Worm (Caenorhabditis elegans): ENCODE results near the gene angl-1.
A peak's percentile ranks its signal among the peaks of the same experiment; 100 is the strongest.

angl-1 gene

DNA sequence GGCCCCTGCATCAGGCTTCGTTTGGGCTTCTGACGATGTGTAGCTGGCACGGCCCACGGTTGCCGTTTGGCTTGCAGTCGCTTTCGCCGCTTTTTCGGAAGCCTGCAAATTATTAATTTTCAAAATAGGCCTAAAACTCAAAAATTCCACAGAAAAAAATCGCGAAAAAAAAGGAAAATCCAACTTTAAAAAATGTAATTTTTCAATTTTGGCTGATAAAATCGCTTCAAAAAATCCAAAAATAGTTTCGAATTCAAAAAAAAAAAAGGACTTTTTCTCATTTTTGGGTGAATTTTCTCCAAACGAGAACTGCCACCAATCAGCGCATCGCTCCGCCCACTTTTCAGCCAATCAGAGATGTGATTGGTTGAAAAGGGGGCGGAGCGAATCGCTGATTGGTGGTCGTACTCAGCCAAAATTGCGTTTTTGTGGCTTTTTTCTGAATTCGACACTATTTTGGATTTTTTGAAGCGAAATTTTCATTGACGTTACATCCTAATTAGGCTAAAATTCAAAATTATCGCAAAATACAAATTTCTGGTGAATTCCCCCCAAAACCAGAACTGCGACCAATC is 5.6 kb upstream of the angl-1 start:
- TF ChIP-seq tbx-2 (tag; optimal IDR thresholded peaks at IDR 0.05) = no peak
- TF ChIP-seq nfya-1 (tag; optimal IDR thresholded peaks at IDR 0.05; ENCODE audit: insufficient read depth) = peak; percentile 86

DNA sequence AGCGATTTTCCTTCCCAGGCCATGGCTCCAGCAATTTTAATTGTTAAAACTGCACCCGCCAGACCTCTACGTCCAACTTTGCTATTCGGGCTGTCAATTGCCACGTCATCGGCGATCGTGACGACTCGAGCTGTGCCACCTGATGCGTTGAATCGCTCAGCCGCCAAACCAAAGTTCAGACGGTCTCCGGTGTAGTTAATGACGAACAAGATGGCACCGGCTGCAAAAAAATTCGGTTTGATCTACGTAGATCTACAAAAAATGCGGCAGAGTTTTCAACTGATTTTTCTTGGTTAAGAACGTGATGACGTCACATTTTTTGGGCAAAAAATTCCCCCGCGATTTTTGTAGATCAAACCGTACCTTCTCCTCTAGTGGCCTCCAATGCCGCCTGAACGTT is 1.9 kb upstream of the angl-1 start:
- TF ChIP-seq ama-1 (optimal IDR thresholded peaks at IDR 0.05) = no peak
- no peak for TF ChIP-seq nfya-1 (tag; optimal IDR thresholded peaks at IDR 0.05; ENCODE audit: insufficient read depth)
- no peak for TF ChIP-seq eor-1 (tag; optimal IDR thresholded peaks at IDR 0.05)
- TF ChIP-seq unc-62 (GFP tag; optimal IDR thresholded peaks at IDR 0.05) = no peak
- TF ChIP-seq fkh-2 (tag; optimal IDR thresholded peaks at IDR 0.05) = no peak
- no peak for TF ChIP-seq skn-1 (tag; optimal IDR thresholded peaks at IDR 0.05)
- no peak for TF ChIP-seq nhr-237 (tag; optimal IDR thresholded peaks at IDR 0.05)
- TF ChIP-seq lin-39 (tag; optimal IDR thresholded peaks at IDR 0.05) = no peak
- TF ChIP-seq pha-4 (tag; optimal IDR thresholded peaks at IDR 0.05) = no peak
- TF ChIP-seq ceh-16 (tag; optimal IDR thresholded peaks at IDR 0.05) = no peak
- no peak for TF ChIP-seq elt-2 (tag; optimal IDR thresholded peaks at IDR 0.05)
- TF ChIP-seq nhr-23 (tag; optimal IDR thresholded peaks at IDR 0.05) = no peak
- TF ChIP-seq fkh-10 (GFP tag; optimal IDR thresholded peaks at IDR 0.05) = no peak

DNA sequence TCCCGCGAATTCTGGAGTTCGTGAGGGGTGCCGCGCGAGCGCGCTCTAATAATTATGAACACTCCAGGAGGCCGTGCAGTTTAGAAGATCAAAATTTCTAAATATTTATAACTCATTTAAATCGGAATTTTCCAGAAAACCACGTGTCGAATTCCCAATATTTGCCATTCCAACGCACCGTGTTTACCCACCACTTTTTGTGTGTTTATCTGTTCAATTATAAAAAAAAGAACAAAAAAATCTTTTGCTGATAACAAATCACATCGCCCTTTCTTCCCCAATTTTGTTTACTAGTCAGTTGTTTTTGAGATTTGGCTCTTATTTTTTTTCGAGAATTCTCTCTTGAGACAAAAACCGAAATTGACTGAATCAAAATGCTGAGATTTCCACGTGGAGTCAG is 3.3 kb downstream of the angl-1 start:
- TF ChIP-seq ZK546.5 (tag; optimal IDR thresholded peaks at IDR 0.05) = no peak
- TF ChIP-seq pha-4 (tag; optimal IDR thresholded peaks at IDR 0.05) = peak; percentile 78
- TF ChIP-seq elt-2 (tag; optimal IDR thresholded peaks at IDR 0.05) = peak; percentile 43

DNA sequence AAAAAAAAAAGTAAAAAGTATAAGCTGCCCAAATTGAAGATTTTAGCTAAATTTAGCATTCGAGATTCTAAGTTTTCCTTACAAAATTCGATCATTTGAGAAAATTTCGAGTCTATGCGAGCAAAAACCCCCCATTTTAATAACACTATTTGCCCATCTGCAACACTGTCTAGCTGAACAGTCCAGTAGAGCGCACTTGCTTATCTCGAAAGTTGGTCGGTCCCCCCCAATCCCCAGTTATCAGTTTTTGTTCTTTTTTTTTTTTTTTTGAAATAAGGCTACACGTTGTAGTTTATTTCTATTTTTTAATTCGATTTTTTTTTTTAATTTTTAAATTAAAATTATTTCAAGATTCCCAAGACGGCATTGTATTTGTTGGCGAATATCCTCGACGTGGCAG is 4.8 kb downstream of the angl-1 start:
- TF ChIP-seq elt-2 (tag; optimal IDR thresholded peaks at IDR 0.05) (peak; percentile 50), fos-1 (tag; optimal IDR thresholded peaks at IDR 0.05) (no peak), lin-15B (tag; optimal IDR thresholded peaks at IDR 0.05) (peak; percentile 7), skn-1 (tag; optimal IDR thresholded peaks at IDR 0.05) (no peak), nfya-1 (tag; optimal IDR thresholded peaks at IDR 0.05; ENCODE audit: insufficient read depth) (peak; percentile 26), unc-62 (GFP tag; optimal IDR thresholded peaks at IDR 0.05) (no peak), pqm-1 (tag; optimal IDR thresholded peaks at IDR 0.05) (peak; percentile 9), unc-39 (tag; optimal IDR thresholded peaks at IDR 0.05) (no peak), elt-3 (tag; optimal IDR thresholded peaks at IDR 0.05) (no peak), nhr-237 (tag; optimal IDR thresholded peaks at IDR 0.05) (no peak), mdl-1 (tag; optimal IDR thresholded peaks at IDR 0.05) (no peak), ceh-16 (tag; optimal IDR thresholded peaks at IDR 0.05) (no peak), fkh-2 (tag; optimal IDR thresholded peaks at IDR 0.05) (no peak), aly-2 (tag; optimal IDR thresholded peaks at IDR 0.05) (no peak), fkh-10 (GFP tag; optimal IDR thresholded peaks at IDR 0.05) (no peak), daf-12 (tag; optimal IDR thresholded peaks at IDR 0.05) (no peak), pha-4 (tag; optimal IDR thresholded peaks at IDR 0.05) (peak; percentile 39), tbx-2 (tag; optimal IDR thresholded peaks at IDR 0.05) (no peak), hmg-11 (tag; optimal IDR thresholded peaks at IDR 0.05) (no peak), nhr-77 (tag; optimal IDR thresholded peaks at IDR 0.05) (no peak), ceh-28 (tag; optimal IDR thresholded peaks at IDR 0.05) (no peak), lin-39 (tag; optimal IDR thresholded peaks at IDR 0.05) (no peak), nhr-25 (tag; optimal IDR thresholded peaks at IDR 0.05) (no peak), ceh-9 (tag; optimal IDR thresholded peaks at IDR 0.05) (no peak), nhr-12 (tag; optimal IDR thresholded peaks at IDR 0.05) (no peak), eor-1 (tag; optimal IDR thresholded peaks at IDR 0.05) (no peak), sea-2 (GFP tag; optimal IDR thresholded peaks at IDR 0.05) (no peak), egl-27 (tag; optimal IDR thresholded peaks at IDR 0.05) (no peak), elt-1 (tag; optimal IDR thresholded peaks at IDR 0.05) (no peak), egl-5 (tag; optimal IDR thresholded peaks at IDR 0.05) (no peak), ZK546.5 (tag; optimal IDR thresholded peaks at IDR 0.05) (no peak), R02D3.7 (tag; optimal IDR thresholded peaks at IDR 0.05) (no peak), ztf-11 (tag; optimal IDR thresholded peaks at IDR 0.05) (no peak), nhr-23 (tag; optimal IDR thresholded peaks at IDR 0.05) (no peak), lsy-12 (tag; optimal IDR thresholded peaks at IDR 0.05) (no peak), nhr-11 (tag; optimal IDR thresholded peaks at IDR 0.05) (no peak), ceh-82 (tag; optimal IDR thresholded peaks at IDR 0.05) (no peak)

Data from whole organism, L3 larva.